Worm (Caenorhabditis elegans): ENCODE measurements around the gene gcn-1.
A peak's percentile ranks its signal among the peaks of the same experiment; 100 is the strongest.

- TF ChIP-seq nhr-11 (tag; optimal IDR thresholded peaks at IDR 0.05) (no peak), efl-1 (optimal IDR thresholded peaks at IDR 0.05) (no peak), efl-1 (GFP tag; optimal IDR thresholded peaks at IDR 0.05 in 1 of 2) (peak in 1 of 2 experiments; percentile 75), mdl-1 (tag; optimal IDR thresholded peaks at IDR 0.05) (no peak), xbp-1 (tag; optimal IDR thresholded peaks at IDR 0.05) (no peak), ceh-63 (GFP tag; optimal IDR thresholded peaks at IDR 0.05) (no peak), alr-1 (tag; optimal IDR thresholded peaks at IDR 0.05; ENCODE audit: borderline replicate concordance) (no peak), nhr-90 (tag; optimal IDR thresholded peaks at IDR 0.05; ENCODE audit: poor library complexity) (no peak), irx-1 (tag; optimal IDR thresholded peaks at IDR 0.05) (no peak), fkh-10 (GFP tag; optimal IDR thresholded peaks at IDR 0.05) (no peak), ceh-82 (tag; optimal IDR thresholded peaks at IDR 0.05) (no peak), nhr-12 (tag; optimal IDR thresholded peaks at IDR 0.05) (no peak)
Measured at ce11 chrIII:2233399-2233798, 81.7 kb downstream of the gcn-1 start.
